Worm (Caenorhabditis elegans): ENCODE results near the gene C18H9.6.

Gene C18H9.6

ce11 chrII:6733718-6734117 is 32.3 kb upstream of the C18H9.6 start, which contains the start of gene T14B4.9:
T14B4.9 (minus strand) TSS chrII:6733818.
- no peak for TF ChIP-seq ccch-3 (GFP tag; optimal IDR thresholded peaks at IDR 0.05)

- peak; percentile 63; the same call in 1 of the 2 replicates for TF ChIP-seq hmg-1.2 (GFP tag; IDR thresholded peaks at IDR 0.05)
- no peak for TF ChIP-seq F23B12.7 (tag; optimal IDR thresholded peaks at IDR 0.05; ENCODE audit: insufficient read depth)
Measured at ce11 chrII:6729331-6729730, 27.9 kb upstream of the C18H9.6 start, which contains the start of gene T14B4.8. T14B4.8 (minus strand) TSS chrII:6729390.

- TF ChIP-seq somi-1 (GFP tag; optimal IDR thresholded peaks at IDR 0.05) (no peak), pbrm-1 (GFP tag; IDR thresholded peaks at IDR 0.05) (no peak), bed-1 (GFP tag; IDR thresholded peaks at IDR 0.05) (no peak), lsy-27 (tag; optimal IDR thresholded peaks at IDR 0.05; ENCODE audit: borderline replicate concordance, insufficient read depth) (no peak), egl-44 (GFP tag; IDR thresholded peaks at IDR 0.05) (no peak), lsl-1 (GFP tag; optimal IDR thresholded peaks at IDR 0.05) (no peak), F49E8.2 (tag; optimal IDR thresholded peaks at IDR 0.05; ENCODE audit: insufficient read depth) (no peak), unc-62 (GFP tag; optimal IDR thresholded peaks at IDR 0.05) (no peak), zim-3 (tag; optimal IDR thresholded peaks at IDR 0.05) (no peak), lin-40 (tag; optimal IDR thresholded peaks at IDR 0.05) (no peak)
Measured at ce11 chrII:6726814-6727213, 25.4 kb upstream of the C18H9.6 start.

ce11 chrII:6721581-6721980 is 20.2 kb upstream of the C18H9.6 start:
- no peak for TF ChIP-seq lin-40 (tag; optimal IDR thresholded peaks at IDR 0.05)
- TF ChIP-seq lsy-27 (tag; optimal IDR thresholded peaks at IDR 0.05; ENCODE audit: borderline replicate concordance, insufficient read depth), result no peak
- no peak for TF ChIP-seq hmg-20 (GFP tag; IDR thresholded peaks at IDR 0.05)
- no peak for TF ChIP-seq egl-18 (GFP tag; IDR thresholded peaks at IDR 0.05)
- TF ChIP-seq K12H6.12 (tag; optimal IDR thresholded peaks at IDR 0.05), result peak; percentile 0
- peak; percentile 13 for TF ChIP-seq ztf-18 (tag; optimal IDR thresholded peaks at IDR 0.05)
- no peak for TF ChIP-seq pbrm-1 (GFP tag; IDR thresholded peaks at IDR 0.05)
- no peak for TF ChIP-seq snpc-4 (GFP tag; optimal IDR thresholded peaks at IDR 0.05)
- no peak for TF ChIP-seq snpc-4 (tag; optimal IDR thresholded peaks at IDR 0.05)
- TF ChIP-seq madf-3 (GFP tag; IDR thresholded peaks at IDR 0.05), result no peak
- TF ChIP-seq F55B11.4 (tag; optimal IDR thresholded peaks at IDR 0.05; ENCODE audit: borderline replicate concordance, insufficient read depth), result no peak
- TF ChIP-seq Y95B8A.8 (GFP tag; IDR thresholded peaks at IDR 0.05), result no peak
- no peak for TF ChIP-seq F10E7.11 (tag; optimal IDR thresholded peaks at IDR 0.05)
- TF ChIP-seq snpc-1.1 (tag; optimal IDR thresholded peaks at IDR 0.05; ENCODE audit: insufficient read depth), result peak; percentile 14
- TF ChIP-seq unc-62 (GFP tag; optimal IDR thresholded peaks at IDR 0.05), result no peak
- TF ChIP-seq ztf-6 (GFP tag; IDR thresholded peaks at IDR 0.05), result no peak
- no peak for TF ChIP-seq T26A5.8 (tag; optimal IDR thresholded peaks at IDR 0.05)
- 0 out of 2 replicates have a peak, but pooled peaks have one; percentile 24 for TF ChIP-seq aptf-3 (GFP tag; IDR thresholded peaks at IDR 0.05)
- no peak for TF ChIP-seq F57C9.4 (tag; optimal IDR thresholded peaks at IDR 0.05)
- TF ChIP-seq B0019.2 (GFP tag; conservative IDR thresholded peaks at IDR 0.05), result no peak
- TF ChIP-seq attf-5 (GFP tag; optimal IDR thresholded peaks at IDR 0.05), result peak; percentile 21
- no peak for TF ChIP-seq madf-10 (tag; optimal IDR thresholded peaks at IDR 0.05)
- TF ChIP-seq snpc-3.4 (tag; optimal IDR thresholded peaks at IDR 0.05), result peak; percentile 12
- no peak for TF ChIP-seq ama-1 (optimal IDR thresholded peaks at IDR 0.05)
- no peak for TF ChIP-seq ama-1 (GFP tag; optimal IDR thresholded peaks at IDR 0.05)
- TF ChIP-seq ccch-3 (GFP tag; optimal IDR thresholded peaks at IDR 0.05), result no peak
- no peak for TF ChIP-seq aptf-2 (GFP tag; conservative IDR thresholded peaks at IDR 0.05)
- no peak for TF ChIP-seq ets-4 (GFP tag; optimal IDR thresholded peaks at IDR 0.05)
- no peak for TF ChIP-seq Y53G8AR.9 (GFP tag; conservative IDR thresholded peaks at IDR 0.05)
- TF ChIP-seq nhr-80 (tag; optimal IDR thresholded peaks at IDR 0.05), result no peak
- TF ChIP-seq F52B5.7 (tag; optimal IDR thresholded peaks at IDR 0.05), result no peak
- TF ChIP-seq lin-54 (GFP tag; optimal IDR thresholded peaks at IDR 0.05), result no peak
- TF ChIP-seq tbp1 (GFP tag; optimal IDR thresholded peaks at IDR 0.05), result peak; percentile 95
- TF ChIP-seq F22D6.2 (tag; optimal IDR thresholded peaks at IDR 0.05), result no peak
- peak; percentile 88 for TF ChIP-seq him-1 (tag; optimal IDR thresholded peaks at IDR 0.05)
